Worm (Caenorhabditis elegans): ENCODE measurements around the gene F08F8.9.
A peak's percentile ranks its signal among the peaks of the same experiment; 100 is the strongest.

ce11 chrIII:7317354-7317753 lies 36.4 kb downstream of the F08F8.9 start:
- no peak for TF ChIP-seq flt-1 (GFP tag; IDR thresholded peaks at IDR 0.05)
- no peak for TF ChIP-seq ztf-29 (GFP tag; IDR thresholded peaks at IDR 0.05)
- no peak for TF ChIP-seq T22C8.4 (GFP tag; IDR thresholded peaks at IDR 0.05)
- peak; percentile 7 for TF ChIP-seq cog-1 (tag; optimal IDR thresholded peaks at IDR 0.05)
- no peak for TF ChIP-seq med-1 (GFP tag; optimal IDR thresholded peaks at IDR 0.05; ENCODE audit: insufficient read depth)
- TF ChIP-seq ztf-23 (GFP tag; IDR thresholded peaks at IDR 0.05) = no peak
- no peak for TF ChIP-seq ref-1 (GFP tag; conservative IDR thresholded peaks at IDR 0.05)
- no peak for TF ChIP-seq tab-1 (GFP tag; IDR thresholded peaks at IDR 0.05)
- TF ChIP-seq klf-2 (GFP tag; conservative IDR thresholded peaks at IDR 0.05) = no peak

Measured in whole organism, midembryonic.